Worm (Caenorhabditis elegans): ENCODE results near the gene copb-2.

The copb-2 gene

ce11 chrIV:9459224-9459781 is at the start of gene copb-2:
Gene copb-2, plus strand, starts transcription at chrIV:9459731.
- TF ChIP-seq unc-62 (GFP tag; optimal IDR thresholded peaks at IDR 0.05), result no peak

- no peak for TF ChIP-seq unc-62 (GFP tag; optimal IDR thresholded peaks at IDR 0.05)
Observed at ce11 chrIV:9422408-9422807, 37.1 kb upstream of the copb-2 start, which contains the start of gene F56D5.9. Gene F56D5.9, minus strand, starts transcription at chrIV:9422508.

ce11 chrIV:9423095-9423494 is 36.4 kb upstream of the copb-2 start, which contains the start of gene srxa-2:
Gene srxa-2, plus strand, starts transcription at chrIV:9423395.
- no peak for TF ChIP-seq unc-62 (GFP tag; optimal IDR thresholded peaks at IDR 0.05)

- TF ChIP-seq unc-62 (GFP tag; optimal IDR thresholded peaks at IDR 0.05), result no peak
Observed at ce11 chrIV:9427959-9428358, 31.6 kb upstream of the copb-2 start, which contains the start of gene F59B8.1. Gene F59B8.1, plus strand, starts transcription at chrIV:9428259.

- TF ChIP-seq unc-62 (GFP tag; optimal IDR thresholded peaks at IDR 0.05), result no peak
Observed at ce11 chrIV:9432327-9432726, 27.2 kb upstream of the copb-2 start.

DNA sequence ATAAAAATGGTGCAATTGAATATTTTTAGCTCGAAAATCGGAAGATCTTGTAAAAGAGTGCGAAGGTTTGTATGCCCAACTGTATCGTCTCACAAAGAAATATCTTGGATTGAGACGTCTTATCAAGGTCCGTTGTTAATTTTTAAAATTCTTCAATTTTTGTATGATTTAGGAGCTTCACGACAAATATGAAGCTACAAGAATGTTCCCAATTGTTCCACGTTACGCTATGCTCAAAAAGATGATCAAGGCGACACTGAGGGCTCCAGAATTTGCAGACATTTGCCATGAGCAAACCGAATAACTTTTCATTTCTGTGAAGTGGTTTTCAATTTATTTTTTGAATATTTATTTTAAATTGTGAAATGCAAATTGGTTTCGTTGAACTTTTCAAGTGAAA is 20.8 kb upstream of the copb-2 start:
- TF ChIP-seq unc-62 (GFP tag; optimal IDR thresholded peaks at IDR 0.05), result no peak

DNA sequence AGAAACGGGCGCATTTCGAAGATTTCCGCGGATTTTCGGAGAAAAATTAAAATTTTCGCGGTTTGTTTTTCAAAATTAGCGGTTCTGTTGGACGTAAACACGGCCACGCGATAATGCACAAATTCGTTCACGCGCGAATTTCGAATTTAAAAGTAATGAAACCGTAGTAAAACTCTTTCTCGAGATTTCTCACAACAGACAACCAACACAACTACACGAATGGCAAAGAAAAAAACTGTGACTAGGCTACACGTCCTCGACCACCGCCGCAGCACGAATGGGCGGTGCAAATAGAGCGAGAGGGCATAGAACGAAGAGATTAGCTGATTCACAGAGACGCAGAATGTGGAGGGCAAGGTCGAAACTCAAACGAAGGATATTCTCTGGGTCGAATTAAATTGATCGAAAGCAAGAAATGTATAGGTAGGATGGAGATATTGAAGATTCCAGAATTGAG is 18.6 kb upstream of the copb-2 start, which contains the start of gene idh-1:
Gene idh-1 (minus strand): TSS at position 228 of the 457 bp plus-strand sequence.
- no peak for TF ChIP-seq unc-62 (GFP tag; optimal IDR thresholded peaks at IDR 0.05)

DNA sequence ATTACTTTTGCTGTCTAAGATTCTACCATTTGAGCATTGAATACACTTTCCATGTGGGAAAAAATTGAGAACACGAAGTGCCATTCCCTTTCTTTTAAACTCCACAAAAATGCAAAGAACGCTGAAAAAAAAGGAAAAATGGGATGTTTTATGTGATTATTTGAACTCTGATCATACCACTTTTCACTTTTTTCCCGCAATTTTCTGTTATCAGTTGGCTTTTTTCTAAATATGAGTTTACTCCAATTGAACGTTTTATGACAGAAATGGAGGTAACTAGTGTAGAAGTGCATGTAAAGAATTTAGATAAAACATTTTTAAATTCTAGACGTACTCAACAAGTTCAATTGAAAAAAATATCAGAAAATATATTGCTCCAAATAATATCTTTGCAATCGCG is 18.1 kb upstream of the copb-2 start:
- TF ChIP-seq unc-62 (GFP tag; optimal IDR thresholded peaks at IDR 0.05), result no peak

DNA sequence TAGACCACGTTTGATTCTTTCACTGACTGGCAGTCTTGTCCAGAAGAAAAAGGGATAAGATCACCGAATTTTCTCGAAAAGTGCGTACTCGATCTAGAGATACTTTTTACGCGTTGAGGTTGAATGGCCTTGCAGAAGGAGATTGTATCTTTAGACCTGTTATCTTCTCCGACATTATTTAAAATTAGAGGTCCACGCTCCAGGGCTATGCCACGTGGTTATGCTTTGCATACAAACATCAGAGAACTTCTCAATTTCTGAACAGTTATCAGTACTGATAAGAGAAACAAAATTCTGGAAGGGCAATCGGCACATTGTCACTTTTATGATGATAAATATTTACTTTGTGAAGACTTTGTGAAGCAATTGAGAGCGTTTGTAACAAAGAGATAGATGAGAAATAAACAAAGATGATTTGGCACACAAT is 17.4 kb upstream of the copb-2 start:
- TF ChIP-seq unc-62 (GFP tag; optimal IDR thresholded peaks at IDR 0.05), result no peak

- no peak for TF ChIP-seq unc-62 (GFP tag; optimal IDR thresholded peaks at IDR 0.05)
Observed at ce11 chrIV:9443940-9444339, 15.6 kb upstream of the copb-2 start, which contains the start of gene F38E11.9. Gene F38E11.9, minus strand, starts transcription at chrIV:9444040.

DNA sequence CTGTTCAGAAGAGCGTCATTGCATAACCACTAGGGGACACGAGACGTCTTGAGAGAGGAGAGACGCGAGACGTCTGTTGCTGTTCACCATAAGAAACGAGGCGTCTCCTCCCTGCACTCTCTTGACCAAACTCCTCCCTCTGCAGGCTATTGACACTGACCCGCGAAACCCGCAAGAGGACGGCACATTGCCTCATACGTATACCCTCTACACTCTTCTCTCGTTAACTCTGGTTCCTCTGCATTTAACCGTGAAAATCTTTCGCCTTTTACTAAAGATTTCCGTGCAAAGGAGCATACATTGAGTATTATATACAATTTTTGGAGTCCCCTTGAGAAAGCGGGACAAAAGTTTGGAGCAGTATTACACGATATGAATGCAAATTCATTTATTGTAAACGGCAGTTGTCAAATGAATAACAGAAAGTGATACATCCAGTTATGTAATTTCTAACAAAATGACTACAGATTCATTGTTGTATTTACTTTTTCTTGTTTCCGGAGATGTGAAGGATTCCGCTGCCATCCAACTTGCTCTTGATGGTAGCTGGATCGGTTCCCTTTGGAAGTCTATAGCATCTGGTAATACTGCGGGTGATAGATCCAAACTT is 15.0 kb upstream of the copb-2 start:
- no peak for TF ChIP-seq unc-62 (GFP tag; optimal IDR thresholded peaks at IDR 0.05)

DNA sequence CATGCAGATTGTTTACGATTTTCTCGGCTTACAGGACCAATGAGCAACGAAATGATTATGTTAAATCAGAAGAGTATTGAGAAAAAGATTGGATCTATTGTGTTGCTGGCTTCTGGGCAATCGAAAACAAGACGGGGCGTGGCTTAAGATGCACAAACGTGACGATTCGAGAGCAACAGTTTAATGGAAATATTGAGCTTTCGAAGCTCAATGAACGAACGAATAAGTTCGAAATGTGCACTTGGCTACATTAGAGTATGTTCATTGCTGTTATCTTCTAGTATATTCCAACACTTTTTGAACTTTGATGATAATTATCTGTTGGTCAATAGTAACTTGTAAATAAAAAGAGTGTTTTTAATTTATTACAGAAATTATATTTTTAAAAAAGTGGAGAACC is 14.1 kb upstream of the copb-2 start, which contains the start of gene hsp-12.3:
Gene hsp-12.3 (minus strand): TSS at position 101 of the 400 bp plus-strand sequence.
- no peak for TF ChIP-seq unc-62 (GFP tag; optimal IDR thresholded peaks at IDR 0.05)

DNA sequence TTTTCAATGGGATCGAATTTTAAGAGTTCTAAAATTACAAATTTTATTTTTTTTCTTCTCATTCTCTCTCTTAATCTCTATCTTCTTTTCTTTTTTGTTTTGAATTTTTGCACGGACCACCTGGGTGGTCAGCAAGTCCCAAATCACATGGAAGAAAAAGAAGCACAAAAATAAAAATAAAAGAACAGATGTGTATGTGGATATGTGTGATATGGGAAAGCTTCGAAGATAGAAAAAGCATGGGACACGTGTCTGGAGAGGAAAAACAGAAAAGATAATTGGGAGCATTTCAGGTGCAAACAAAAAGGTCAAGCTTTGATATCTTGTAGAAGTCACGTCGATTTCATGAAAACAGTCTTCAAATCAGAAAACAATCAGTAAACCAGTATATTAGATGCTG is 12.3 kb upstream of the copb-2 start, which contains the start of gene hsp-12.6:
Gene hsp-12.6 (minus strand): TSS at position 20 of the 400 bp plus-strand sequence.
- no peak for TF ChIP-seq unc-62 (GFP tag; optimal IDR thresholded peaks at IDR 0.05)

ce11 chrIV:9450375-9450774 is 9.2 kb upstream of the copb-2 start, which contains the start of gene cpin-1:
Gene cpin-1, plus strand, starts transcription at chrIV:9450675.
- no peak for TF ChIP-seq unc-62 (GFP tag; optimal IDR thresholded peaks at IDR 0.05)

DNA sequence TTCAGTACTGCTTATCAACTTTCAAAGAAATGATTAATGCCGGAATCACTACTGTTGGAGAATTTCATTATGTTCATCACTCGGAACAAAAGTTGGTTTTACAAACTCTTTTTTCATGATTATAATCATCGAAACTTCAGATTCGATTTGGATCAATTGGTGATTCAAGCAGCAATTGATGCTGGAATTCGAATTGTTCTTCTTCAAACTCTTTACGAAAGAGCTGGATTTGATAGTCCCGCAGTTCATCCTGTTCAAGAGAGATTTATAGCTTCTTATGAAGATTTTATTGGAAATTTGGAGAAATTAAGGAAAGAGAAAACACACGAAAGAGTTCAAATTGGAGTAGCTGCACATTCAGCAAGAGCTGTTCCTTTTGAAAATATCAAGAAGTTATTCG is 7.7 kb upstream of the copb-2 start:
- TF ChIP-seq unc-62 (GFP tag; optimal IDR thresholded peaks at IDR 0.05), result no peak

- TF ChIP-seq unc-62 (GFP tag; optimal IDR thresholded peaks at IDR 0.05), result no peak
Observed at ce11 chrIV:9457400-9457799, 2.1 kb upstream of the copb-2 start, which contains the start of gene cutl-17. Gene cutl-17, minus strand, starts transcription at chrIV:9457500.

- TF ChIP-seq unc-62 (GFP tag; optimal IDR thresholded peaks at IDR 0.05), result no peak
Observed at ce11 chrIV:9464345-9464783, 4.8 kb downstream of the copb-2 start.
